Worm (Caenorhabditis elegans): ENCODE results near the gene thn-5.
"Not testable (repeated sequence)": the region's sequence is repeated elsewhere in the genome, so short reads cannot be mapped to it uniquely, and the experiment has no call there.

thn-5 gene

ce11 chrIV:5230530-5230929 lies at the start of gene thn-5:
thn-5 (plus strand) TSS chrIV:5230830.
- TF ChIP-seq him-1 (tag; optimal IDR thresholded peaks at IDR 0.05), result no peak

ce11 chrIV:5183755-5184166 lies 46.9 kb upstream of the thn-5 start, which contains the start of gene W03F8.4:
W03F8.4 (plus strand) TSS chrIV:5184123.
- TF ChIP-seq him-1 (tag; optimal IDR thresholded peaks at IDR 0.05), result no peak
- peak; percentile 93 for TF ChIP-seq W03F9.2 (tag; optimal IDR thresholded peaks at IDR 0.05)

- TF ChIP-seq him-1 (tag; optimal IDR thresholded peaks at IDR 0.05), result no peak
- no peak for TF ChIP-seq dao-5 (tag; optimal IDR thresholded peaks at IDR 0.05)
- no peak for TF ChIP-seq W03F9.2 (tag; optimal IDR thresholded peaks at IDR 0.05)
These were observed 44.0 kb upstream of the thn-5 start, which contains the start of the genes W03F8.6 and mtrf-1L for ce11 chrIV:5186480-5187205. W03F8.6 (minus strand) TSS chrIV:5186580. mtrf-1L (plus strand) TSS chrIV:5187155.

ce11 chrIV:5188051-5188450 lies 42.6 kb upstream of the thn-5 start:
- TF ChIP-seq W03F9.2 (tag; optimal IDR thresholded peaks at IDR 0.05) (no peak), dao-5 (tag; optimal IDR thresholded peaks at IDR 0.05) (no peak), him-1 (tag; optimal IDR thresholded peaks at IDR 0.05) (no peak)

- TF ChIP-seq dao-5 (tag; optimal IDR thresholded peaks at IDR 0.05) (no peak), W03F9.2 (tag; optimal IDR thresholded peaks at IDR 0.05) (no peak), him-1 (tag; optimal IDR thresholded peaks at IDR 0.05) (no peak)
These were observed 35.1 kb upstream of the thn-5 start, which contains the start of gene gpa-18 for ce11 chrIV:5195531-5195930. gpa-18 (minus strand) TSS chrIV:5195631.

- TF ChIP-seq W03F9.2 (tag; optimal IDR thresholded peaks at IDR 0.05), result no peak
- no peak for TF ChIP-seq dao-5 (tag; optimal IDR thresholded peaks at IDR 0.05)
- TF ChIP-seq him-1 (tag; optimal IDR thresholded peaks at IDR 0.05), result no peak
These were observed 29.8 kb upstream of the thn-5 start for ce11 chrIV:5200813-5201212.

ce11 chrIV:5202575-5202974 lies 28.1 kb upstream of the thn-5 start:
- no peak for TF ChIP-seq W03F9.2 (tag; optimal IDR thresholded peaks at IDR 0.05)
- TF ChIP-seq him-1 (tag; optimal IDR thresholded peaks at IDR 0.05), result no peak
- no peak for TF ChIP-seq dao-5 (tag; optimal IDR thresholded peaks at IDR 0.05)

ce11 chrIV:5204573-5204972 lies 26.1 kb upstream of the thn-5 start, which contains the start of gene tni-4:
tni-4 (plus strand) TSS chrIV:5204591.
- no peak for TF ChIP-seq W03F9.2 (tag; optimal IDR thresholded peaks at IDR 0.05)
- TF ChIP-seq him-1 (tag; optimal IDR thresholded peaks at IDR 0.05), result no peak
- no peak for TF ChIP-seq dao-5 (tag; optimal IDR thresholded peaks at IDR 0.05)

- TF ChIP-seq him-1 (tag; optimal IDR thresholded peaks at IDR 0.05) (no peak), dao-5 (tag; optimal IDR thresholded peaks at IDR 0.05) (no peak), W03F9.2 (tag; optimal IDR thresholded peaks at IDR 0.05) (no peak)
These were observed 23.9 kb upstream of the thn-5 start for ce11 chrIV:5206716-5207115.

- TF ChIP-seq W03F9.2 (tag; optimal IDR thresholded peaks at IDR 0.05) (peak; percentile 64), dao-5 (tag; optimal IDR thresholded peaks at IDR 0.05) (no peak)
These were observed 21.2 kb upstream of the thn-5 start, which contains the start of the genes Y59E9AL.36 and nbet-1 for ce11 chrIV:5209390-5209789. Y59E9AL.36 (minus strand) TSS chrIV:5209481. nbet-1 (plus strand) TSS chrIV:5209501.

ce11 chrIV:5210606-5211005 lies 20.0 kb upstream of the thn-5 start:
- TF ChIP-seq dao-5 (tag; optimal IDR thresholded peaks at IDR 0.05) (no peak), him-1 (tag; optimal IDR thresholded peaks at IDR 0.05) (no peak), W03F9.2 (tag; optimal IDR thresholded peaks at IDR 0.05) (no peak)

- TF ChIP-seq him-1 (tag; optimal IDR thresholded peaks at IDR 0.05), result no peak
- TF ChIP-seq dao-5 (tag; optimal IDR thresholded peaks at IDR 0.05), result no peak
- no peak for TF ChIP-seq W03F9.2 (tag; optimal IDR thresholded peaks at IDR 0.05)
These were observed 15.5 kb upstream of the thn-5 start, which contains the start of gene Y59E9AL.4 for ce11 chrIV:5215092-5215491. Y59E9AL.4 (minus strand) TSS chrIV:5215192.

- TF ChIP-seq him-1 (tag; optimal IDR thresholded peaks at IDR 0.05) (no peak), W03F9.2 (tag; optimal IDR thresholded peaks at IDR 0.05) (no peak), dao-5 (tag; optimal IDR thresholded peaks at IDR 0.05) (no peak)
These were observed 14.3 kb upstream of the thn-5 start for ce11 chrIV:5216349-5216748.

- TF ChIP-seq W03F9.2, dao-5, him-1 (tag; optimal IDR thresholded peaks at IDR 0.05): not testable (repeated sequence)
These were observed 12.1 kb upstream of the thn-5 start, which contains the start of gene nsph-4.2 for ce11 chrIV:5218496-5218895. nsph-4.2 (plus strand) TSS chrIV:5218796.
